Worm (Caenorhabditis elegans): ENCODE results near the gene C04G2.10.

DNA sequence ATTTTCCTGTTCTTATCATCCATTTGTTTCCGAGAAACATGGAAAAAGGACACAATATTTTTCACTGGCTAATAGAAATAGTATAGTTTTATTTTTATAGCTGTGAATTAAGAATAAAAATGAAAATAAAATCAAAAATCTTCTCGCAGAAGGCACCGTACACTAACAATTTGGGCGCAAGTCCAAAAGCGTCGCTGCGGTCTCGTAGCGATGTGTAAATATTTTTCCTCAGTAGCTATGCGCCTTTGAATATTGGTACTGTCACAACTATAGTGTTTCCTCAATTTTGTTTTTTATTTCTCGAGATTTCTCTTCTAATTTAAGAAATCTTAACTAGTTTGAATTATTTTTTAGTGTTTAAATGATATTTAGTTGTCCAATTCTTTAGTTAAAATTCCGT is 41.8 kb downstream of the C04G2.10 start:
- TF ChIP-seq F16B12.6 (tag; optimal IDR thresholded peaks at IDR 0.05) (no peak), snu-23 (GFP tag; optimal IDR thresholded peaks at IDR 0.05) (no peak), grh-1 (GFP tag; IDR thresholded peaks at IDR 0.05) (no peak), zag-1 (tag; optimal IDR thresholded peaks at IDR 0.05) (no peak), egl-27 (tag; optimal IDR thresholded peaks at IDR 0.05) (no peak), mep-1 (tag; optimal IDR thresholded peaks at IDR 0.05) (no peak), unc-86 (tag; optimal IDR thresholded peaks at IDR 0.05) (no peak), fkh-4 (tag; optimal IDR thresholded peaks at IDR 0.05; ENCODE audit: borderline replicate concordance) (no peak), fos-1 (tag; optimal IDR thresholded peaks at IDR 0.05) (no peak), nhr-237 (tag; optimal IDR thresholded peaks at IDR 0.05) (no peak), nhr-11 (tag; optimal IDR thresholded peaks at IDR 0.05) (no peak), ces-1 (GFP tag; optimal IDR thresholded peaks at IDR 0.05) (no peak), C04F5.9 (tag; optimal IDR thresholded peaks at IDR 0.05) (no peak), fkh-10 (GFP tag; optimal IDR thresholded peaks at IDR 0.05) (no peak)
